Fruit fly (Drosophila melanogaster) S2 (cell line): ENCODE measurements around the gene Myc.

Experiments used
- CG8478 ChIP-seq: fragments of >200 bp; optimal IDR thresholded peaks from 2 replicates; lab custom pipeline; 2018
- CTCF ChIP-seq, 2 experiments: fragments of >200 bp; optimal IDR thresholded peaks; 2 replicates each; lab custom pipeline; 2018

DNA sequence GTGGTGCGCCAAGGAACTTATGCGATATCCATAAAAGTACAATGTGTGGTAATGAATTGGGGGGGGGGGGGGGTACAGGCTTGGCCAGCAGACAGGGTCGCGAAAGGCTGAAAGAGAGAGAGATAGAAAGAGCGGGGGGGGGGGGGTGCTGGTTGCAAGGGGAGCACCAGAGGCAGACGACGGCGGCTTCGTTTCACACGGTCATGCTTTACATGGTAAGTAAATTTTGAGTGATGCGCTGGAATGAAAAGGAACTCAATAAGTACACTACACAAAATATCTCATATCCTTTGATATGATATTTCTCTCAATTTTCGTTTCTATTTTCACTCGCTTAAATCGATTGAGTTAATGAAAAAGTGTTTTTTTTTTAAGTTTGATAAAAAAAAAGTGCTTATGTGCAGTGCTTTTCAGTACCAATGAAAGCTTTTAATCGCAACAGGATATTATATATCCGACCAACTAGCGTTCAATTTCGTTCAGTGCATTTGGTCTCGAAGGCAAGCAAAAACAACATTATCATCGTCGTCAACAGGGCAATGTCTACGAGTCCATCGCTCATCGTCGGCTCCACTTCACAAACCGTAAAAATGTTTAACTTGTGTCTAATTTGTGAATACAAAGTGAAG is 35.8 kb downstream of the Myc start:
- TF ChIP-seq CG8478 (no peak), CTCF (optimal IDR thresholded peaks at IDR 0.05; lab: Kevin White, UChicago) (no peak)
